Worm (Caenorhabditis elegans) whole organism, L3 larva: ENCODE measurements around the gene K11D9.3.

Experiments
- R02D3.7 ChIP-seq: fragments of 150-350 bp; optimal IDR thresholded peaks from 2 replicates; lab custom pipeline; 2014; ENCODE audit warnings: missing biosample characterization, missing genetic modification characterization
- ZK546.5 ChIP-seq: sonication (generic microtip); optimal IDR thresholded peaks from 2 replicates; lab custom pipeline; 2017; ENCODE audit warnings: missing biosample characterization, missing genetic modification characterization
- aly-2 ChIP-seq: fragments of 150-350 bp; optimal IDR thresholded peaks from 2 replicates; lab custom pipeline; 2014; ENCODE audit warnings: missing biosample characterization, missing genetic modification characterization
- ama-1 ChIP-seq: fragments of 150-350 bp; optimal IDR thresholded peaks from 2 replicates; lab custom pipeline; 2018
- ceh-16 ChIP-seq: sonication (generic microtip); optimal IDR thresholded peaks from 2 replicates; lab custom pipeline; 2017; ENCODE audit warnings: missing biosample characterization, missing genetic modification characterization
- ceh-28 ChIP-seq: fragments of 150-350 bp; optimal IDR thresholded peaks from 2 replicates; lab custom pipeline; 2014; ENCODE audit warnings: missing biosample characterization, missing genetic modification reagents, missing genetic modification characterization
- ceh-82 ChIP-seq: fragments of 150-350 bp; optimal IDR thresholded peaks from 2 replicates; lab custom pipeline; 2014; ENCODE audit warnings: missing biosample characterization, missing genetic modification characterization
- ceh-9 ChIP-seq: sonication (generic microtip); optimal IDR thresholded peaks from 2 replicates; lab custom pipeline; 2018; ENCODE audit warnings: missing biosample characterization, missing genetic modification characterization
- daf-12 ChIP-seq: fragments of 150-350 bp; optimal IDR thresholded peaks from 2 replicates; lab custom pipeline; 2014; ENCODE audit warnings: missing biosample characterization, missing genetic modification reagents, missing genetic modification characterization
- egl-27 ChIP-seq: sonication (generic microtip); optimal IDR thresholded peaks from 4 replicates; lab custom pipeline; 2017; ENCODE audit warnings: missing biosample characterization, missing genetic modification reagents, missing genetic modification characterization
- egl-5 ChIP-seq: fragments of 150-350 bp; optimal IDR thresholded peaks from 2 replicates; lab custom pipeline; 2017; ENCODE audit warnings: missing biosample characterization, missing genetic modification reagents, missing genetic modification characterization, inconsistent platforms
- elt-1 ChIP-seq: fragments of 150-350 bp; optimal IDR thresholded peaks from 2 replicates; lab custom pipeline; 2014; ENCODE audit warnings: missing biosample characterization, missing genetic modification characterization
- elt-2 ChIP-seq: sonication (generic microtip); optimal IDR thresholded peaks from 2 replicates; lab custom pipeline; 2016; ENCODE audit warnings: missing genetic modification reagents, mild to moderate bottlenecking, missing genetic modification characterization, missing compliant biosample characterization
- elt-3 ChIP-seq, 3 experiments: fragments of 150-350 bp in 1 of 3; sonication (generic microtip) in 2 of 3; optimal IDR thresholded peaks; 2 replicates in 2 of 3; 4 replicates in 1 of 3; lab custom pipeline; 2014 to 2017; ENCODE audit warnings: missing biosample characterization in 3 of 3, missing genetic modification characterization in 3 of 3
- eor-1 ChIP-seq, 2 experiments: fragments of 150-350 bp; optimal IDR thresholded peaks; 2 replicates each; lab custom pipeline; 2014 to 2018; ENCODE audit warnings: missing biosample characterization in 2 of 2, missing genetic modification characterization in 2 of 2
- fkh-10 ChIP-seq: sonication (generic microtip); optimal IDR thresholded peaks from 2 replicates; lab custom pipeline; 2017; ENCODE audit warnings: missing biosample characterization, missing genetic modification reagents, missing genetic modification characterization
- fkh-2 ChIP-seq: fragments of 150-350 bp; optimal IDR thresholded peaks from 2 replicates; lab custom pipeline; 2014; ENCODE audit warnings: missing biosample characterization, missing genetic modification reagents, missing genetic modification characterization
- fos-1 ChIP-seq: fragments of 150-350 bp; optimal IDR thresholded peaks from 2 replicates; lab custom pipeline; 2014; ENCODE audit warnings: missing biosample characterization, missing genetic modification characterization
- hmg-11 ChIP-seq: sonication (generic microtip); optimal IDR thresholded peaks from 2 replicates; lab custom pipeline; 2016; ENCODE audit warnings: missing genetic modification characterization, missing compliant biosample characterization
- jun-1 ChIP-seq: fragments of 150-350 bp; optimal IDR thresholded peaks from 2 replicates; lab custom pipeline; 2014; ENCODE audit warnings: missing biosample characterization, missing genetic modification reagents, missing genetic modification characterization
- lin-15B ChIP-seq: fragments of 150-350 bp; optimal IDR thresholded peaks from 2 replicates; lab custom pipeline; 2014; ENCODE audit warnings: missing biosample characterization, missing genetic modification characterization
- lin-39 ChIP-seq: fragments of 150-350 bp; optimal IDR thresholded peaks from 2 replicates; lab custom pipeline; 2018; ENCODE audit warnings: missing biosample characterization, missing genetic modification reagents, missing genetic modification characterization
- lsy-12 ChIP-seq: sonication (generic microtip); optimal IDR thresholded peaks from 2 replicates; lab custom pipeline; 2016; ENCODE audit warnings: mild to moderate bottlenecking, missing genetic modification characterization, missing compliant biosample characterization
- mdl-1 ChIP-seq: fragments of 150-350 bp; optimal IDR thresholded peaks from 2 replicates; lab custom pipeline; 2014; ENCODE audit warnings: missing biosample characterization, missing genetic modification characterization
- mml-1 ChIP-seq: fragments of 150-350 bp; sonication (generic microtip); optimal IDR thresholded peaks from 3 replicates; lab custom pipeline; 2014; ENCODE audit warnings: missing biosample characterization, missing genetic modification characterization
- nfya-1 ChIP-seq: sonication (generic microtip); optimal IDR thresholded peaks from 2 replicates; lab custom pipeline; 2017; ENCODE audit warnings: missing genetic modification characterization, mild to moderate bottlenecking, missing compliant biosample characterization, antibody characterized with exemption, moderate library complexity; ENCODE audit not compliant: insufficient read depth
- nhr-11 ChIP-seq: fragments of 150-350 bp; optimal IDR thresholded peaks from 2 replicates; lab custom pipeline; 2014; ENCODE audit warnings: missing biosample characterization, missing genetic modification characterization
- nhr-12 ChIP-seq: fragments of 150-350 bp; optimal IDR thresholded peaks from 2 replicates; lab custom pipeline; 2014; ENCODE audit warnings: missing biosample characterization, missing genetic modification characterization
- nhr-23 ChIP-seq: fragments of 150-350 bp; optimal IDR thresholded peaks from 2 replicates; lab custom pipeline; 2014; ENCODE audit warnings: missing biosample characterization, missing genetic modification reagents, missing genetic modification characterization
- nhr-237 ChIP-seq: fragments of 150-350 bp; optimal IDR thresholded peaks from 2 replicates; lab custom pipeline; 2014; ENCODE audit warnings: missing biosample characterization, missing genetic modification characterization
- nhr-25 ChIP-seq: sonication (generic microtip); optimal IDR thresholded peaks from 2 replicates; lab custom pipeline; 2017; ENCODE audit warnings: missing biosample characterization, missing genetic modification characterization
- nhr-28 ChIP-seq: fragments of 150-350 bp; optimal IDR thresholded peaks from 2 replicates; lab custom pipeline; 2014; ENCODE audit warnings: missing biosample characterization, missing genetic modification characterization
- nhr-43 ChIP-seq: sonication (generic microtip); optimal IDR thresholded peaks from 2 replicates; lab custom pipeline; 2016; ENCODE audit warnings: mild to moderate bottlenecking, missing genetic modification characterization, missing compliant biosample characterization; ENCODE audit not compliant: poor library complexity, severe bottlenecking
- nhr-67 ChIP-seq: fragments of 150-350 bp; optimal IDR thresholded peaks from 2 replicates; lab custom pipeline; 2014; ENCODE audit warnings: missing biosample characterization, missing genetic modification characterization
- nhr-76 ChIP-seq: fragments of 150-350 bp; sonication (generic microtip); optimal IDR thresholded peaks from 5 replicates; lab custom pipeline; 2014; ENCODE audit warnings: missing biosample characterization, missing genetic modification characterization
- nhr-77 ChIP-seq: fragments of 150-350 bp; optimal IDR thresholded peaks from 2 replicates; lab custom pipeline; 2014; ENCODE audit warnings: missing biosample characterization, missing genetic modification characterization
- pha-4 ChIP-seq: fragments of 150-350 bp; optimal IDR thresholded peaks from 2 replicates; lab custom pipeline; 2014; ENCODE audit warnings: missing biosample characterization, missing genetic modification reagents, missing genetic modification characterization
- pqm-1 ChIP-seq: fragments of 150-350 bp; optimal IDR thresholded peaks from 2 replicates; lab custom pipeline; 2017; ENCODE audit warnings: missing biosample characterization, missing genetic modification characterization, inconsistent platforms
- sea-2 ChIP-seq: fragments of 150-350 bp; sonication (generic microtip); optimal IDR thresholded peaks from 4 replicates; lab custom pipeline; 2014; ENCODE audit warnings: missing biosample characterization, missing genetic modification reagents, missing genetic modification characterization
- skn-1 ChIP-seq: fragments of 150-350 bp; optimal IDR thresholded peaks from 2 replicates; lab custom pipeline; 2014; ENCODE audit warnings: missing biosample characterization, missing genetic modification characterization
- snpc-4 ChIP-seq: fragments of 150-350 bp; optimal IDR thresholded peaks from 2 replicates; lab custom pipeline; 2014; ENCODE audit warnings: missing biosample characterization, missing genetic modification characterization
- tbx-2 ChIP-seq: sonication (generic microtip); optimal IDR thresholded peaks from 2 replicates; lab custom pipeline; 2016; ENCODE audit warnings: mild to moderate bottlenecking, missing genetic modification characterization, missing compliant biosample characterization
- unc-39 ChIP-seq: sonication (generic microtip); optimal IDR thresholded peaks from 4 replicates; lab custom pipeline; 2017; ENCODE audit warnings: missing biosample characterization, missing genetic modification characterization
- unc-62 ChIP-seq: fragments of 150-350 bp; sonication (generic microtip); optimal IDR thresholded peaks from 4 replicates; lab custom pipeline; 2014; ENCODE audit warnings: missing biosample characterization, missing genetic modification reagents, missing genetic modification characterization
- zag-1 ChIP-seq: fragments of 150-350 bp; optimal IDR thresholded peaks from 2 replicates; lab custom pipeline; 2014; ENCODE audit warnings: missing biosample characterization, missing genetic modification characterization
- ztf-11 ChIP-seq: fragments of 150-350 bp; optimal IDR thresholded peaks from 2 replicates; lab custom pipeline; 2014; ENCODE audit warnings: missing biosample characterization, missing genetic modification characterization
- ztf-4 ChIP-seq: fragments of 150-350 bp; optimal IDR thresholded peaks from 2 replicates; lab custom pipeline; 2014; ENCODE audit warnings: missing biosample characterization, missing genetic modification characterization

Gene K11D9.3

ce11 chrIII:10802032-10802431, at the start of gene K11D9.3:
Gene K11D9.3, minus strand, starts transcription at chrIII:10802212.
- no peak for TF ChIP-seq unc-62 (GFP tag; lab: Kevin White, UChicago)
- TF ChIP-seq lin-15B (tag; lab: Kevin White, UChicago): no peak
- TF ChIP-seq jun-1 (tag; lab: Kevin White, UChicago): no peak
- TF ChIP-seq egl-5 (tag; lab: Kevin White, UChicago): no peak
- no peak for TF ChIP-seq unc-39 (tag; lab: Kevin White, UChicago)
- TF ChIP-seq nfya-1 (tag; lab: Kevin White, UChicago): no peak
- TF ChIP-seq nhr-28: no peak
- no peak for TF ChIP-seq pqm-1 (tag; lab: Kevin White, UChicago)
- TF ChIP-seq ztf-4 (tag; lab: Kevin White, UChicago): no peak
- no peak for TF ChIP-seq skn-1 (tag; lab: Kevin White, UChicago)

DNA sequence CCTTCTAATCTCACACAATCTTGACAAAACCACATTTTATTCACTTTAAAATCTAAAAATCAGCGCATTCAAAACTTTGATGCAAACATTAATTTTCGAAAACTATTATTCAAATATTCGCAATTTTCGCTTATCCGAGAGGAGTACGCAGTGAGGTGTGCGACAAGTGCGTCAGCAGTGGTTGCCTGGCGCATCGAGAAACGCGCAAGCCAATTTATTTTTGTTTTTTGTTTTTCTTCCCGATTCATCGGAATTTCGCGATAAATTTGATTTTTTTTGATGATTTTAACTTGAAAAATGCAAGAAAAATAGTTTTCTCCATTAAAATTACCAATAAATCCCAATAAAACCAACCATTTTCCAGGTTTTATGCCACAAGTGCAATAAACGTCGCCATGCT, 46.8 kb upstream of the K11D9.3 start, which contains the start of the genes fbxb-85 and hex-3:
TSS of gene fbxb-85 (minus strand) at position 106 of the 400 bp plus-strand sequence.
TSS of gene hex-3 (plus strand) at position 365 of the 400 bp plus-strand sequence.
- peak; percentile 46 for TF ChIP-seq mdl-1
- no peak for TF ChIP-seq fos-1
- TF ChIP-seq nhr-43: peak; percentile 96
- TF ChIP-seq elt-3 (tag; optimal IDR thresholded peaks at IDR 0.05; lab: Kevin White, UChicago): no peak
- peak; percentile 74 for TF ChIP-seq nhr-77 (tag; lab: Kevin White, UChicago)
- peak; percentile 4 for TF ChIP-seq aly-2
- TF ChIP-seq ztf-4 (tag; lab: Kevin White, UChicago): peak; percentile 29
- TF ChIP-seq R02D3.7 (tag; lab: Kevin White, UChicago): peak; percentile 84
- peak; percentile 27 for TF ChIP-seq ZK546.5 (tag; lab: Kevin White, UChicago)
- peak; percentile 33 for TF ChIP-seq daf-12
- peak; percentile 97 for TF ChIP-seq nfya-1 (tag; lab: Kevin White, UChicago)
- peak; percentile 58 for TF ChIP-seq skn-1 (tag; lab: Kevin White, UChicago)
- peak; percentile 89 for TF ChIP-seq tbx-2 (tag; lab: Kevin White, UChicago)
- TF ChIP-seq snpc-4 (tag; lab: Kevin White, UChicago): peak; percentile 71
- peak; percentile 20 for TF ChIP-seq zag-1 (tag; lab: Kevin White, UChicago)
- no peak for TF ChIP-seq nhr-237
- peak; percentile 68 for TF ChIP-seq ama-1 (lab: Kevin White, UChicago)
- peak; percentile 88 for TF ChIP-seq nhr-25
- peak; percentile 94 for TF ChIP-seq pha-4 (tag; lab: Kevin White, UChicago)
- peak; percentile 69 for TF ChIP-seq elt-2
- TF ChIP-seq ceh-82 (tag; lab: Kevin White, UChicago): peak; percentile 82
- peak; percentile 87 for TF ChIP-seq hmg-11
- TF ChIP-seq ceh-28: peak; percentile 89
- peak; percentile 95 for TF ChIP-seq lsy-12 (tag; lab: Kevin White, UChicago)
- no peak for TF ChIP-seq nhr-67 (tag; lab: Kevin White, UChicago)
- TF ChIP-seq nhr-76: peak; percentile 17
- peak; percentile 86 for TF ChIP-seq fkh-10 (GFP tag; lab: Kevin White, UChicago)
- no peak for TF ChIP-seq mml-1
- peak; percentile 60 for TF ChIP-seq nhr-28
- TF ChIP-seq egl-27 (tag; lab: Kevin White, UChicago): peak; percentile 44
- TF ChIP-seq ceh-9 (tag; lab: Kevin White, UChicago): no peak
- peak; percentile 64 for TF ChIP-seq nhr-11
- no peak for TF ChIP-seq fkh-2 (tag; lab: Kevin White, UChicago)
- no peak for TF ChIP-seq nhr-12
- peak; percentile 85 for TF ChIP-seq egl-5 (tag; lab: Kevin White, UChicago)
- TF ChIP-seq unc-39 (tag; lab: Kevin White, UChicago): no peak
- peak; percentile 58 for TF ChIP-seq pqm-1 (tag; lab: Kevin White, UChicago)
- TF ChIP-seq jun-1 (tag; lab: Kevin White, UChicago): peak; percentile 70
- TF ChIP-seq sea-2 (GFP tag; lab: Kevin White, UChicago): no peak
- peak; percentile 28 for TF ChIP-seq unc-62 (GFP tag; lab: Kevin White, UChicago)
- TF ChIP-seq ceh-16 (tag; lab: Kevin White, UChicago): no peak
- no peak for TF ChIP-seq ztf-11
- peak; percentile 95 for TF ChIP-seq lin-15B (tag; lab: Kevin White, UChicago)
- TF ChIP-seq eor-1 (tag; optimal IDR thresholded peaks at IDR 0.05; lab: Kevin White, UChicago): no peak
- TF ChIP-seq lin-39 (tag; lab: Kevin White, UChicago): peak; percentile 87
- TF ChIP-seq elt-1: no peak
- peak; percentile 96 for TF ChIP-seq nhr-23 (tag; lab: Kevin White, UChicago)
